Worm (Caenorhabditis elegans) whole organism, young adult: ENCODE results near the gene col-124.
A peak's percentile ranks its signal among the peaks of the same experiment; 100 is the strongest.

Experiments
- C06A6.2 ChIP-seq: fragments of 200-800 bp; sonication (Bioruptor generic); conservative IDR thresholded peaks from 2 replicates; pipeline ENCODE4 v1.3.6; 2022; ENCODE audit warnings: missing genetic modification characterization, missing compliant biosample characterization
- D2030.7 ChIP-seq: fragments of 200-800 bp; sonication (Bioruptor generic); IDR thresholded peaks from 2 replicates; pipeline ENCODE4 v1.3.6; 2022; ENCODE audit warnings: missing genetic modification reagents, missing genetic modification characterization, missing compliant biosample characterization
- F22D6.2 ChIP-seq: sonication (generic microtip); optimal IDR thresholded peaks from 2 replicates; lab custom pipeline; 2016; ENCODE audit warnings: mild to moderate bottlenecking, missing genetic modification characterization, missing compliant biosample characterization
- F23B12.7 ChIP-seq: sonication (generic microtip); optimal IDR thresholded peaks from 2 replicates; lab custom pipeline; 2017; ENCODE audit warnings: missing genetic modification characterization, mild to moderate bottlenecking, missing compliant biosample characterization, antibody characterized with exemption, moderate library complexity; ENCODE audit not compliant: insufficient read depth
- F37B4.10 ChIP-seq: fragments of 200-800 bp; sonication (Bioruptor generic); IDR thresholded peaks from 2 replicates; pipeline ENCODE4 v1.3.6; 2022; ENCODE audit warnings: missing genetic modification characterization, missing compliant biosample characterization
- F55B11.4 ChIP-seq: sonication (generic microtip); optimal IDR thresholded peaks from 2 replicates; lab custom pipeline; 2016; ENCODE audit warnings: missing compliant biosample characterization, missing genetic modification characterization, borderline replicate concordance; ENCODE audit not compliant: insufficient read depth
- F57C9.4 ChIP-seq: sonication (generic microtip); optimal IDR thresholded peaks from 2 replicates; lab custom pipeline; 2017; ENCODE audit warnings: mild to moderate bottlenecking, missing genetic modification characterization, missing compliant biosample characterization
- Y53G8AR.9 ChIP-seq: fragments of 200-800 bp; sonication (Bioruptor generic); conservative IDR thresholded peaks from 2 replicates; pipeline ENCODE4 v1.3.6; 2022; ENCODE audit warnings: missing genetic modification reagents, missing genetic modification characterization, missing compliant biosample characterization
- Y56A3A.18 ChIP-seq: fragments of 200-800 bp; sonication (Bioruptor generic); IDR thresholded peaks from 2 replicates; pipeline ENCODE4 v1.3.6; 2022; ENCODE audit warnings: missing genetic modification reagents, missing genetic modification characterization, missing compliant biosample characterization
- ZK185.1 ChIP-seq: sonication (generic microtip); optimal IDR thresholded peaks from 2 replicates; lab custom pipeline; 2016; ENCODE audit warnings: mild to moderate bottlenecking, missing genetic modification characterization, missing compliant biosample characterization; ENCODE audit not compliant: poor library complexity, severe bottlenecking
- athp-1 ChIP-seq: sonication (generic microtip); optimal IDR thresholded peaks from 2 replicates; lab custom pipeline; 2017; ENCODE audit warnings: mild to moderate bottlenecking, missing genetic modification characterization, missing compliant biosample characterization
- attf-3 ChIP-seq: fragments of 200-800 bp; sonication (Bioruptor generic); conservative IDR thresholded peaks from 2 replicates; pipeline ENCODE4 v1.3.6; 2022; ENCODE audit warnings: missing genetic modification reagents, missing genetic modification characterization, missing compliant biosample characterization
- cebp-1 ChIP-seq, 2 experiments: fragments of 200-800 bp in 1 of 2; sonication (Bioruptor generic) in 1 of 2; sonication (generic microtip) in 1 of 2; IDR thresholded peaks in 1 of 2; optimal IDR thresholded peaks in 1 of 2; 2 replicates each; pipeline versions ENCODE4 v1.3.6 to Lab custom; 2017 to 2022; ENCODE audit warnings: missing compliant biosample characterization in 2 of 2, missing genetic modification characterization in 2 of 2, mild to moderate bottlenecking in 1 of 2, missing genetic modification reagents in 1 of 2, moderate library complexity in 1 of 2
- die-1 ChIP-seq: sonication (generic microtip); optimal IDR thresholded peaks from 2 replicates; lab custom pipeline; 2016; ENCODE audit warnings: missing genotype, mild to moderate bottlenecking, missing genetic modification characterization, missing compliant biosample characterization
- dpff-1 ChIP-seq: sonication (generic microtip); optimal IDR thresholded peaks from 2 replicates; lab custom pipeline; 2017; ENCODE audit warnings: mild to moderate bottlenecking, missing genetic modification characterization, missing compliant biosample characterization
- efl-1 ChIP-seq: fragments of 150-350 bp; optimal IDR thresholded peaks from 2 replicates; lab custom pipeline; 2014; ENCODE audit warnings: missing biosample characterization, missing genetic modification reagents, missing genetic modification characterization
- egl-44 ChIP-seq: fragments of 200-800 bp; sonication (Bioruptor generic); IDR thresholded peaks from 2 replicates; pipeline ENCODE4 v1.3.6; 2022; ENCODE audit warnings: missing genetic modification reagents, missing genetic modification characterization, missing compliant biosample characterization
- ekl-4 ChIP-seq: fragments of 200-800 bp; sonication (Bioruptor generic); IDR thresholded peaks from 2 replicates; pipeline ENCODE4 v1.3.6; 2022; ENCODE audit warnings: missing genetic modification reagents, missing genetic modification characterization, missing compliant biosample characterization
- fkh-3 ChIP-seq: sonication (generic microtip); optimal IDR thresholded peaks from 2 replicates; lab custom pipeline; 2016; ENCODE audit warnings: mild to moderate bottlenecking, missing genetic modification characterization, missing compliant biosample characterization
- hlh-12 ChIP-seq: sonication (generic microtip); optimal IDR thresholded peaks from 2 replicates; lab custom pipeline; 2016; ENCODE audit warnings: missing genetic modification characterization, missing compliant biosample characterization
- hlh-26 ChIP-seq: fragments of 200-800 bp; sonication (Bioruptor generic); conservative IDR thresholded peaks from 2 replicates; pipeline ENCODE4 v1.3.6; 2022; ENCODE audit warnings: missing genetic modification reagents, missing genetic modification characterization, missing compliant biosample characterization
- hrde-1 ChIP-seq: sonication (generic microtip); optimal IDR thresholded peaks from 2 replicates; lab custom pipeline; 2016; ENCODE audit warnings: missing genetic modification characterization, mild to moderate bottlenecking, missing compliant biosample characterization, moderate library complexity, missing genotype, missing genetic modification reagents, borderline replicate concordance
- hsf-1 ChIP-seq: fragments of 200-800 bp; sonication (Bioruptor generic); IDR thresholded peaks from 2 replicates; pipeline ENCODE4 v1.3.6; 2022; ENCODE audit warnings: missing genetic modification reagents, missing genetic modification characterization, missing compliant biosample characterization
- lag-1 ChIP-seq: fragments of 200-800 bp; sonication (Bioruptor generic); IDR thresholded peaks from 2 replicates; pipeline ENCODE4 v1.3.6; 2022; ENCODE audit warnings: missing genetic modification reagents, missing genetic modification characterization, missing compliant biosample characterization
- let-526 ChIP-seq: fragments of 200-800 bp; sonication (Bioruptor generic); IDR thresholded peaks from 2 replicates; pipeline ENCODE4 v1.3.6; 2022; ENCODE audit warnings: missing genetic modification reagents, missing genetic modification characterization, missing compliant biosample characterization
- let-607 ChIP-seq, 2 experiments: fragments of 200-800 bp in 1 of 2; sonication (Bioruptor generic) in 1 of 2; sonication (generic microtip) in 1 of 2; optimal IDR thresholded peaks; 2 replicates each; lab custom pipeline; 2016 to 2018; ENCODE audit warnings: mild to moderate bottlenecking in 2 of 2, missing compliant biosample characterization in 2 of 2, missing genetic modification characterization in 2 of 2, moderate library complexity in 2 of 2, missing genotype in 1 of 2
- lin-35 ChIP-seq, 3 experiments: fragments of 150-350 bp in 2 of 3; sonication (generic microtip) in 1 of 3; optimal IDR thresholded peaks; 2 replicates each; lab custom pipeline; 2014 to 2018; ENCODE audit warnings: missing biosample characterization in 3 of 3, missing genetic modification characterization in 3 of 3, missing genetic modification reagents in 3 of 3
- lin-40 ChIP-seq: sonication (generic microtip); optimal IDR thresholded peaks from 2 replicates; lab custom pipeline; 2016; ENCODE audit warnings: missing genetic modification characterization, mild to moderate bottlenecking, missing compliant biosample characterization, missing genotype, missing genetic modification reagents
- lin-54 ChIP-seq: fragments of 200-800 bp; sonication (Bioruptor generic); optimal IDR thresholded peaks from 2 replicates; lab custom pipeline; 2018; ENCODE audit warnings: mild to moderate bottlenecking, missing genetic modification characterization, missing compliant biosample characterization
- lir-1 ChIP-seq: fragments of 200-800 bp; sonication (Bioruptor generic); conservative IDR thresholded peaks from 2 replicates; pipeline ENCODE4 v1.3.6; 2022; ENCODE audit warnings: missing genetic modification reagents, missing genetic modification characterization, missing compliant biosample characterization
- lsl-1 ChIP-seq: fragments of 200-800 bp; sonication (Bioruptor generic); optimal IDR thresholded peaks from 2 replicates; lab custom pipeline; 2018; ENCODE audit warnings: mild to moderate bottlenecking, missing genetic modification characterization, moderate library complexity, missing compliant biosample characterization
- madf-8 ChIP-seq: fragments of 200-800 bp; sonication (Bioruptor generic); conservative IDR thresholded peaks from 2 replicates; pipeline ENCODE4 v1.3.6; 2022; ENCODE audit warnings: missing genetic modification reagents, missing genetic modification characterization, missing compliant biosample characterization
- mes-4 ChIP-seq: sonication (generic microtip); optimal IDR thresholded peaks from 2 replicates; lab custom pipeline; 2016; ENCODE audit warnings: missing genotype, missing genetic modification characterization, missing compliant biosample characterization
- nhr-120 ChIP-seq: fragments of 200-800 bp; sonication (Bioruptor generic); IDR thresholded peaks from 2 replicates; pipeline ENCODE4 v1.3.6; 2022; ENCODE audit warnings: missing genetic modification characterization, missing compliant biosample characterization
- nhr-179 ChIP-seq: sonication (generic microtip); optimal IDR thresholded peaks from 2 replicates; lab custom pipeline; 2016; ENCODE audit warnings: mild to moderate bottlenecking, missing genetic modification characterization, missing compliant biosample characterization
- pha-4 ChIP-seq: fragments of 150-350 bp; sonication (generic microtip); optimal IDR thresholded peaks from 2 replicates; lab custom pipeline; 2014; ENCODE audit warnings: missing biosample characterization, missing genetic modification reagents, missing genetic modification characterization
- snpc-1.3 ChIP-seq: sonication (generic microtip); optimal IDR thresholded peaks from 2 replicates; lab custom pipeline; 2017; ENCODE audit warnings: missing genetic modification characterization, mild to moderate bottlenecking, missing compliant biosample characterization, antibody characterized with exemption, moderate library complexity, missing genotype, missing genetic modification reagents; ENCODE audit not compliant: insufficient read depth
- somi-1 ChIP-seq: fragments of 200-800 bp; sonication (Bioruptor generic); optimal IDR thresholded peaks from 2 replicates; lab custom pipeline; 2018; ENCODE audit warnings: mild to moderate bottlenecking, missing genetic modification characterization, missing compliant biosample characterization
- tbp1 ChIP-seq: fragments of 200-800 bp; sonication (Bioruptor generic); optimal IDR thresholded peaks from 2 replicates; lab custom pipeline; 2018; ENCODE audit warnings: mild to moderate bottlenecking, missing genetic modification characterization, missing compliant biosample characterization
- unc-130 ChIP-seq: sonication (generic microtip); optimal IDR thresholded peaks from 2 replicates; lab custom pipeline; 2016; ENCODE audit warnings: missing genetic modification reagents, missing genetic modification characterization, missing compliant biosample characterization
- unc-62 ChIP-seq: fragments of 150-350 bp; optimal IDR thresholded peaks from 2 replicates; lab custom pipeline; 2014; ENCODE audit warnings: missing biosample characterization, missing genetic modification reagents, missing genetic modification characterization
- xnd-1 ChIP-seq: sonication (generic microtip); optimal IDR thresholded peaks from 2 replicates; lab custom pipeline; 2016; ENCODE audit warnings: missing genotype, missing genetic modification reagents, missing genetic modification characterization, missing compliant biosample characterization
- zfh-2 ChIP-seq: fragments of 200-800 bp; sonication (Bioruptor generic); conservative IDR thresholded peaks from 2 replicates; pipeline ENCODE4 v1.3.6; 2022; ENCODE audit warnings: missing genetic modification reagents, missing genetic modification characterization, missing compliant biosample characterization
- ztf-25 ChIP-seq: fragments of 200-800 bp; sonication (Bioruptor generic); IDR thresholded peaks from 2 replicates; pipeline ENCODE4 v1.3.6; 2022; ENCODE audit warnings: missing genetic modification reagents, missing genetic modification characterization, missing compliant biosample characterization
- ztf-3 ChIP-seq: fragments of 200-800 bp; sonication (Bioruptor generic); optimal IDR thresholded peaks from 2 replicates; lab custom pipeline; 2018; ENCODE audit warnings: mild to moderate bottlenecking, missing genetic modification characterization, missing compliant biosample characterization

The col-124 gene

DNA sequence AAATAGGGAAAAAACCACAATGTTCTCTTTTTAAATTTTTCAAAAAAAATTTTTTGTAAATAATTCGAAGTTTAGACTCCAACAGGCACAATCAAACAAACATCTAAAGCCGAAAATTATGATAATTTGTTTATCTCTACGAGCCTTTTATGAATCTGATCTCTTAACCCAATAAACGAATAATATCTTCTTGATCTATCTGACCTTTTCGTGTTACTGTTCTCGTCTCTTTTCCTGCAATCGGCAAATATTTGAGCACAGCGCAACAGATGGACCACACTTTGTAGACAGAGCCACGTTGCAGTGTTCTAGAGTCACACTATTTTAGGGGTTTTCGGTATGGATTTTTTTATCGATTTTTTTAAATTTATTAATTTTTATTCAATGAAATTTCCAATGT lies 35.5 kb downstream of the col-124 start:
- no peak for TF ChIP-seq unc-130 (GFP tag; lab: Kevin White, UChicago)
- TF ChIP-seq ztf-3 (GFP tag; lab: Kevin White, UChicago): no peak
- TF ChIP-seq D2030.7: no peak
- TF ChIP-seq hlh-26 (GFP tag; lab: Robert Waterston, UW): no peak
- TF ChIP-seq ZK185.1 (tag; lab: Kevin White, UChicago): no peak
- no peak for TF ChIP-seq let-526
- no peak for TF ChIP-seq F37B4.10 (GFP tag; lab: Robert Waterston, UW)
- TF ChIP-seq lsl-1 (GFP tag; lab: Kevin White, UChicago): no peak
- no peak for TF ChIP-seq ztf-25 (GFP tag; lab: Robert Waterston, UW)
- no peak for TF ChIP-seq somi-1
- TF ChIP-seq, all 124 proteins: peak for 0

- TF ChIP-seq nhr-120 (GFP tag; lab: Robert Waterston, UW) (no peak), F55B11.4 (no peak), hrde-1 (tag; lab: Kevin White, UChicago) (no peak), ekl-4 (GFP tag; lab: Robert Waterston, UW) (0 out of 2 replicates have a peak, but pooled peaks have one; percentile 28), nhr-179 (tag; lab: Kevin White, UChicago) (no peak), Y53G8AR.9 (GFP tag; lab: Robert Waterston, UW) (peak; percentile 71), F57C9.4 (tag; lab: Kevin White, UChicago) (no peak), pha-4 (no peak), C06A6.2 (peak; percentile 80), hsf-1 (GFP tag; lab: Robert Waterston, UW) (no peak), F22D6.2 (tag; lab: Kevin White, UChicago) (peak; percentile 46), lag-1 (GFP tag; lab: Robert Waterston, UW) (no peak), somi-1 (peak; percentile 84), egl-44 (GFP tag; lab: Robert Waterston, UW) (peak; percentile 78; the same call in 1 of the 2 replicates), ZK185.1 (tag; lab: Kevin White, UChicago) (peak; percentile 32), fkh-3 (tag; lab: Kevin White, UChicago) (no peak), lin-54 (GFP tag; lab: Kevin White, UChicago) (peak; percentile 50), lin-35 (GFP tag; optimal IDR thresholded peaks at IDR 0.05; lab: Kevin White, UChicago) (peak in 2 of 3 experiments; percentile 32 to 80), dpff-1 (tag; lab: Kevin White, UChicago) (no peak), xnd-1 (tag; lab: Kevin White, UChicago) (no peak), efl-1 (GFP tag; lab: Kevin White, UChicago) (no peak), F23B12.7 (tag; lab: Kevin White, UChicago) (peak; percentile 40), athp-1 (tag; lab: Kevin White, UChicago) (no peak), cebp-1 (GFP tag; IDR thresholded peaks at IDR 0.05; lab: Robert Waterston, UW) (peak; percentile 50; the same call in 1 of the 2 replicates), cebp-1 (tag; optimal IDR thresholded peaks at IDR 0.05; lab: Kevin White, UChicago) (peak; percentile 89), unc-62 (GFP tag; lab: Kevin White, UChicago) (peak; percentile 41), lin-40 (tag; lab: Kevin White, UChicago) (peak; percentile 91), Y56A3A.18 (GFP tag; lab: Robert Waterston, UW) (no peak), zfh-2 (GFP tag; lab: Robert Waterston, UW) (no peak), lsl-1 (GFP tag; lab: Kevin White, UChicago) (no peak), die-1 (tag; lab: Kevin White, UChicago) (peak; percentile 39), tbp1 (GFP tag; lab: Kevin White, UChicago) (peak; percentile 58), lir-1 (peak; percentile 59; the same call in 1 of the 2 replicates), snpc-1.3 (tag; lab: Kevin White, UChicago) (no peak), attf-3 (GFP tag; lab: Robert Waterston, UW) (0 out of 2 replicates have a peak, but pooled peaks have one; percentile 33), let-607 (tag; optimal IDR thresholded peaks at IDR 0.05; lab: Kevin White, UChicago) (peak; percentile 65 to 75), ztf-3 (GFP tag; lab: Kevin White, UChicago) (peak; percentile 60), hlh-12 (tag; lab: Kevin White, UChicago) (no peak), mes-4 (tag; lab: Kevin White, UChicago) (no peak), madf-8 (no peak)
Observed at ce11 chrIV:10252350-10252792, 36.1 kb downstream of the col-124 start.
